Worm (Caenorhabditis elegans) whole organism, young adult: ENCODE results near the gene F13C5.2.

Source experiments
- Y95B8A.8 ChIP-seq: fragments of 200-800 bp; sonication (Bioruptor generic); IDR thresholded peaks from 2 replicates; pipeline ENCODE4 v1.3.6; 2022; ENCODE audit warnings: missing genetic modification reagents, missing genetic modification characterization, missing compliant biosample characterization
- ama-1 ChIP-seq, 3 experiments: fragments of 150-350 bp in 1 of 3; sonication (generic microtip) in 2 of 3; optimal IDR thresholded peaks; 2 replicates each; lab custom pipeline; 2014 to 2018; ENCODE audit warnings: missing biosample characterization in 2 of 3, missing genetic modification characterization in 2 of 3, missing genetic modification reagents in 2 of 3
- lin-40 ChIP-seq: sonication (generic microtip); optimal IDR thresholded peaks from 2 replicates; lab custom pipeline; 2016; ENCODE audit warnings: missing genetic modification characterization, mild to moderate bottlenecking, missing compliant biosample characterization, missing genotype, missing genetic modification reagents
- nhr-120 ChIP-seq: fragments of 200-800 bp; sonication (Bioruptor generic); IDR thresholded peaks from 2 replicates; pipeline ENCODE4 v1.3.6; 2022; ENCODE audit warnings: missing genetic modification characterization, missing compliant biosample characterization

DNA sequence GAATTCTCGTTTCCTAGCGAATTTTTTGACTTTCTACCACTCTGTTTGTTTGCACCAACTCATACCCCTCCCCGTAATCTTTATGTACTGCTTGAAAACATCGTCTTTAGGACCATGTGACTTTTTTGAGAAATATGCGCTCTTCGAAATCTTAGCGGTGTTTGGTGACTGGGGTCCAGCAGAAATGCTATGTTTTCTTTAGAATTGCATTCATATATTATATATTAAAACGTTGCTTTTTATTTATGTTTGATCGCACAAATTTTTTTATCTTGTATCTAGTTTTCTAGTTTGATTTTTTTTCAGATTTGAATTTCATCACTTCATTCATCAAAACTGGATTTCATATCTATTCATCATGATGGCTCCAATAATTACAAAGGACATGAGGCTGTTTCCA lies 8.1 kb downstream of the F13C5.2 start, which contains the start of gene F13C5.1:
- no peak for TF ChIP-seq ama-1 (optimal IDR thresholded peaks at IDR 0.05; lab: Kevin White, UChicago)
- no peak for TF ChIP-seq ama-1 (GFP tag; optimal IDR thresholded peaks at IDR 0.05; lab: Kevin White, UChicago)
- no peak for TF ChIP-seq nhr-120 (GFP tag; lab: Robert Waterston, UW)
- no peak for TF ChIP-seq Y95B8A.8
- TF ChIP-seq lin-40, result no peak
